Worm (Caenorhabditis elegans) whole organism, L4/young adult: ENCODE results near the gene idpa-3.

Experiments used
- W03F9.2 ChIP-seq: fragments of 150-350 bp; optimal IDR thresholded peaks from 2 replicates; lab custom pipeline; 2014; ENCODE audit warnings: missing biosample characterization, missing genetic modification characterization
- dao-5 ChIP-seq: sonication (generic microtip); optimal IDR thresholded peaks from 2 replicates; lab custom pipeline; 2016; ENCODE audit warnings: missing genotype, missing genetic modification characterization, moderate library complexity, missing compliant biosample characterization

ce11 chrX:10310366-10310765 lies 25.9 kb upstream of the idpa-3 start, which contains the start of gene F41E7.6:
- no peak for TF ChIP-seq W03F9.2 (tag; lab: Kevin White, UChicago)
- no peak for TF ChIP-seq dao-5 (tag; lab: Kevin White, UChicago)
